Worm (Caenorhabditis elegans) whole organism, midembryonic: ENCODE data around the gene arcp-1.

Experiments
- cog-1 ChIP-seq: sonication (generic microtip); optimal IDR thresholded peaks from 2 replicates; lab custom pipeline; 2016; ENCODE audit warnings: missing genetic modification characterization, missing compliant biosample characterization
- flt-1 ChIP-seq: fragments of 200-800 bp; sonication (Bioruptor generic); IDR thresholded peaks from 2 replicates; pipeline ENCODE4 v1.3.6; 2022; ENCODE audit warnings: missing genetic modification characterization, missing compliant biosample characterization
- med-1 ChIP-seq: sonication (generic microtip); optimal IDR thresholded peaks from 2 replicates; lab custom pipeline; 2017; ENCODE audit warnings: missing genetic modification characterization, mild to moderate bottlenecking, missing compliant biosample characterization, antibody characterized with exemption, missing genetic modification reagents; ENCODE audit not compliant: insufficient read depth
- ref-1 ChIP-seq: fragments of 200-800 bp; sonication (Bioruptor generic); conservative IDR thresholded peaks from 2 replicates; pipeline ENCODE4 v1.3.6; 2022; ENCODE audit warnings: missing genetic modification reagents, missing genetic modification characterization, missing compliant biosample characterization
- tab-1 ChIP-seq: fragments of 200-800 bp; sonication (Bioruptor generic); IDR thresholded peaks from 2 replicates; pipeline ENCODE4 v1.3.6; 2022; ENCODE audit warnings: missing genetic modification characterization, missing compliant biosample characterization
- ztf-23 ChIP-seq: fragments of 200-800 bp; sonication (Bioruptor generic); IDR thresholded peaks from 2 replicates; pipeline ENCODE4 v1.3.6; 2022; ENCODE audit warnings: missing genetic modification reagents, missing genetic modification characterization, missing compliant biosample characterization

DNA sequence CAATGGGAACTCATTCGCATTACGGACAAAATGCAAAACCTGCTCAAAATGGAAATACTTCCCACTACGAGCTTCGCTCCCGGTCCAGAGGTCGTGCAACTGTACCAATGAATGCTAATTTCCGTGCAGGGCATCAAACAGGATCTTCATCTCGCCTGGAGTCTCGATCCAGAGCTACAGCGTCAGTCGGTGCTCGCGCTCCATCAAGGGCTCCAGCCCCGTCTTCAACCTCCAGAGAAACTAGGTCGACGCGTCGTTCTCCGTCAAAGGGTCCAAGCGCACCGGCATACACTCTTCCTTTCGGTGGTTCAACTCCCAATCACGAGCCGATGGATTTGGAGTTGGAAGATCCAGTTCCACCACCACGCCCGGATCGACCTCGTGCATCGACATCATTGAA is 21.5 kb downstream of the arcp-1 start:
- TF ChIP-seq ztf-23 (GFP tag; lab: Robert Waterston, UW) (no peak), med-1 (no peak), ref-1 (GFP tag; lab: Robert Waterston, UW) (no peak), tab-1 (GFP tag; lab: Robert Waterston, UW) (no peak), cog-1 (tag; lab: Kevin White, UChicago) (no peak), flt-1 (GFP tag; lab: Robert Waterston, UW) (no peak)
